Fruit fly (Drosophila melanogaster): ENCODE results near the gene CG46383.

Gene CG46383

dm6 chr3R:15984483-15985118, 33.9 kb upstream of the CG46383 start (continued):
- no peak for TF ChIP-seq Kr (GFP tag; optimal IDR thresholded peaks at IDR 0.05)
- TF ChIP-seq CG13287 (GFP tag; IDR thresholded peaks at IDR 0.05; ENCODE audit: partially characterized antibody) = no peak
- TF ChIP-seq CG12104 (GFP tag; optimal IDR thresholded peaks at IDR 0.05) = no peak
- TF ChIP-seq Dip3 (GFP tag; optimal IDR thresholded peaks at IDR 0.05) = no peak
- peak; percentile 54 for TF ChIP-seq CG15696 (tag; optimal IDR thresholded peaks at IDR 0.05)
- TF ChIP-seq crol (GFP tag; IDR thresholded peaks at IDR 0.05) = peak; percentile 93
- TF ChIP-seq ase (GFP tag; IDR thresholded peaks at IDR 0.05) = no peak
- TF ChIP-seq caup (GFP tag; optimal IDR thresholded peaks at IDR 0.05; ENCODE audit: severe bottlenecking) = no peak
- 0 out of 4 replicates have a peak, but pooled peaks have one; percentile 35 for TF ChIP-seq chinmo (GFP tag; IDR thresholded peaks at IDR 0.05; ENCODE audit: partially characterized antibody)
- no peak for TF ChIP-seq kni (GFP tag; optimal IDR thresholded peaks at IDR 0.05)
- peak; percentile 47 for TF ChIP-seq CG15269 (tag; optimal IDR thresholded peaks at IDR 0.05)
- TF ChIP-seq nerfin-1 (tag; optimal IDR thresholded peaks at IDR 0.05) = peak; percentile 15
- TF ChIP-seq lola (GFP tag; optimal IDR thresholded peaks at IDR 0.05) = peak in 1 of 3 experiments; percentile 72
- TF ChIP-seq CG11085 (GFP tag; IDR thresholded peaks at IDR 0.05) = no peak
- peak; percentile 14 for TF ChIP-seq CHES-1-like (GFP tag; optimal IDR thresholded peaks at IDR 0.05)
- peak; percentile 69 for TF ChIP-seq CG12391 (tag; optimal IDR thresholded peaks at IDR 0.05)
- no peak for TF ChIP-seq cas (GFP tag; IDR thresholded peaks at IDR 0.05)
- TF ChIP-seq Drgx (GFP tag; IDR thresholded peaks at IDR 0.05) = peak; percentile 80
- no peak for TF ChIP-seq CG12236 (GFP tag; optimal IDR thresholded peaks at IDR 0.05)
- TF ChIP-seq CG2889 (GFP tag; IDR thresholded peaks at IDR 0.05) = no peak
- TF ChIP-seq lbe (GFP tag; optimal IDR thresholded peaks at IDR 0.05) = no peak
- no peak for TF ChIP-seq CG4328 (GFP tag; optimal IDR thresholded peaks at IDR 0.05)
- TF ChIP-seq CG2712 (tag; optimal IDR thresholded peaks at IDR 0.05) = peak; percentile 78
- TF ChIP-seq pho (GFP tag; optimal IDR thresholded peaks at IDR 0.05) = no peak
- TF ChIP-seq NC2α (GFP tag; optimal IDR thresholded peaks at IDR 0.05) = no peak
- peak; percentile 52 for TF ChIP-seq Oli (tag; optimal IDR thresholded peaks at IDR 0.05)
- TF ChIP-seq sens-2 (GFP tag; IDR thresholded peaks at IDR 0.05) = no peak
- no peak for TF ChIP-seq sd (tag; optimal IDR thresholded peaks at IDR 0.05)
- peak; percentile 58 for TF ChIP-seq CG17829 (tag; optimal IDR thresholded peaks at IDR 0.05)
- TF ChIP-seq CG6654 (GFP tag; optimal IDR thresholded peaks at IDR 0.05) = no peak
- TF ChIP-seq Lim3 (GFP tag; IDR thresholded peaks at IDR 0.05) = no peak
- TF ChIP-seq en (GFP tag; optimal IDR thresholded peaks at IDR 0.05) = no peak
- TF ChIP-seq slou (GFP tag; optimal IDR thresholded peaks at IDR 0.05) = no peak
- no peak for TF ChIP-seq Optix (GFP tag; IDR thresholded peaks at IDR 0.05)
- TF ChIP-seq ken (GFP tag; IDR thresholded peaks at IDR 0.05) = no peak
- peak; percentile 41 for TF ChIP-seq exex (tag; optimal IDR thresholded peaks at IDR 0.05)
- no peak for TF ChIP-seq luna (GFP tag; optimal IDR thresholded peaks at IDR 0.05)
- TF ChIP-seq CG18599 (GFP tag; optimal IDR thresholded peaks at IDR 0.05) = peak; percentile 55
- no peak for TF ChIP-seq Nf-YA (GFP tag; IDR thresholded peaks at IDR 0.05)
- peak; percentile 72 for TF ChIP-seq zfh1 (GFP tag; IDR thresholded peaks at IDR 0.05)
- peak; percentile 70 for TF ChIP-seq phol (tag; optimal IDR thresholded peaks at IDR 0.05)
- peak; percentile 60; the same call in 1 of the 2 replicates for TF ChIP-seq vvl (GFP tag; IDR thresholded peaks at IDR 0.05)
- TF ChIP-seq her (GFP tag; optimal IDR thresholded peaks at IDR 0.05) = no peak
- TF ChIP-seq Doc2 (GFP tag; IDR thresholded peaks at IDR 0.05) = no peak
- no peak for TF ChIP-seq Fer1 (GFP tag; optimal IDR thresholded peaks at IDR 0.05)
- TF ChIP-seq tll (GFP tag; optimal IDR thresholded peaks at IDR 0.05) = no peak
- peak; percentile 68 for TF ChIP-seq grau (tag; optimal IDR thresholded peaks at IDR 0.05)
- TF ChIP-seq CG15601 (tag; optimal IDR thresholded peaks at IDR 0.05) = peak; percentile 52
- TF ChIP-seq chn (GFP tag; optimal IDR thresholded peaks at IDR 0.05) = no peak
- no peak for TF ChIP-seq pum (GFP tag; optimal IDR thresholded peaks at IDR 0.05)

All from whole organism, embryonic.